Fruit fly (Drosophila melanogaster) whole organism, adult: ENCODE data around the gene CG31917.

ENCODE experiments used
- CG12768 ChIP-seq: fragments of 200-800 bp; sonication (Bioruptor generic); optimal IDR thresholded peaks from 2 replicates; lab custom pipeline; 2017; ENCODE audit warnings: missing biosample characterization, missing genetic modification characterization, mild to moderate bottlenecking, moderate library complexity, missing genetic modification reagents
- CG1620 ChIP-seq: fragments of 200-800 bp; sonication (Bioruptor generic); optimal IDR thresholded peaks from 2 replicates; lab custom pipeline; 2016; ENCODE audit warnings: missing biosample characterization, missing genetic modification characterization
- CG33017 ChIP-seq: fragments of 200-800 bp; sonication (Bioruptor generic); optimal IDR thresholded peaks from 2 replicates; lab custom pipeline; 2018; ENCODE audit warnings: missing biosample characterization, mild to moderate bottlenecking, missing genetic modification characterization, moderate library complexity
- CG5204 ChIP-seq: fragments of 200-800 bp; sonication (Bioruptor generic); optimal IDR thresholded peaks from 2 replicates; lab custom pipeline; 2016; ENCODE audit warnings: missing biosample characterization, missing genetic modification characterization
- Clk ChIP-seq: fragments of 200-800 bp; sonication (Bioruptor generic); optimal IDR thresholded peaks from 2 replicates; lab custom pipeline; 2017; ENCODE audit warnings: missing biosample characterization, missing genetic modification characterization
- Crg-1 ChIP-seq: fragments of 200-800 bp; sonication (Bioruptor generic); optimal IDR thresholded peaks from 2 replicates; lab custom pipeline; 2016; ENCODE audit warnings: missing biosample characterization, missing genetic modification characterization
- Hr96 ChIP-seq: fragments of 200-800 bp; sonication (Bioruptor generic); optimal IDR thresholded peaks from 2 replicates; lab custom pipeline; 2016; ENCODE audit warnings: missing biosample characterization, missing genetic modification characterization
- Mnt ChIP-seq: fragments of 200-800 bp; sonication (Bioruptor generic); optimal IDR thresholded peaks from 2 replicates; lab custom pipeline; 2016; ENCODE audit warnings: missing biosample characterization, mild to moderate bottlenecking, missing genetic modification characterization
- bab1 ChIP-seq: fragments of 200-800 bp; sonication (Bioruptor generic); optimal IDR thresholded peaks from 3 replicates; lab custom pipeline; 2019; ENCODE audit warnings: missing biosample characterization, mild to moderate bottlenecking, missing genetic modification characterization, moderate library complexity
- cnc ChIP-seq, 2 experiments: fragments of >200 bp; optimal IDR thresholded peaks; 2 replicates each; lab custom pipeline; 2017
- ovo ChIP-seq: fragments of 200-800 bp; sonication (Bioruptor generic); optimal IDR thresholded peaks from 2 replicates; lab custom pipeline; 2016; ENCODE audit warnings: missing biosample characterization, missing genetic modification characterization
- toe ChIP-seq: fragments of 200-800 bp; sonication (Bioruptor generic); optimal IDR thresholded peaks from 2 replicates; lab custom pipeline; 2016; ENCODE audit warnings: missing biosample characterization, missing genetic modification characterization

DNA sequence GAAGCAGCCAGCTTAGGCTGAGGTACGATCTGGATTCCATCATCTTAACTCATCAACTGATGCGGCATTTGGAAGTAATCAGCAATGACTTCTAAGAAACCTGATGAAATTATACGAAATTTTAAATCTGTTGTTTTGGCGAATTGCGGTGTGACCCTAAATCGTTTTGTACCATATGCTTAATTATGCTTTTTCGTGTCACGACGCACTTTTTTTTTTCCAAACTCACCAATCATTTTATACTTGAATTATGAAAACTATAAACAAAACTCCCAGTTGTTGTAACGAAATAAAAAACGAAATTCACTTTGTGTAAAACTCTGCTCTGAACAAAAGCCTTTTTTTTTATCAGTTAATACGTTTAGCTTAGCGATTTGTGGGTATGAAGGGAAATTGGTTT, 47.5 kb upstream of the CG31917 start, which contains the start of gene Nepl3:
- no peak for TF ChIP-seq CG1620 (GFP tag; lab: Kevin White, UChicago)
- TF ChIP-seq CG33017 (tag; lab: Kevin White, UChicago), result no peak
- no peak for TF ChIP-seq Clk (GFP tag; lab: Kevin White, UChicago)
- TF ChIP-seq Hr96 (GFP tag; lab: Kevin White, UChicago), result no peak
- no peak for TF ChIP-seq CG5204 (GFP tag; lab: Kevin White, UChicago)
- no peak for TF ChIP-seq toe (GFP tag; lab: Kevin White, UChicago)
- TF ChIP-seq cnc (optimal IDR thresholded peaks at IDR 0.05; lab: Kevin White, UChicago), result no peak
- no peak for TF ChIP-seq ovo
- TF ChIP-seq Mnt (GFP tag; lab: Kevin White, UChicago), result no peak
- no peak for TF ChIP-seq CG12768 (GFP tag; lab: Kevin White, UChicago)
- no peak for TF ChIP-seq bab1 (GFP tag; lab: Kevin White, UChicago)
- no peak for TF ChIP-seq Crg-1
